Fruit fly (Drosophila melanogaster) Kc167 (cell line): ENCODE results near the gene NetA.

Experiments
- Myc ChIP-seq: fragments of >200 bp; optimal IDR thresholded peaks from 2 replicates; lab custom pipeline; 2017; ENCODE audit warnings: missing external identifiers
- Sin3A ChIP-seq: fragments of >200 bp; optimal IDR thresholded peaks from 2 replicates; lab custom pipeline; 2018; ENCODE audit warnings: missing external identifiers
- h ChIP-seq: fragments of >200 bp; optimal IDR thresholded peaks from 3 replicates; lab custom pipeline; 2018; ENCODE audit warnings: missing external identifiers
- insv ChIP-seq: fragments of >200 bp; optimal IDR thresholded peaks from 3 replicates; lab custom pipeline; 2018; ENCODE audit warnings: missing external identifiers
- psq ChIP-seq: fragments of >200 bp; optimal IDR thresholded peaks from 2 replicates; lab custom pipeline; 2017; ENCODE audit warnings: missing external identifiers
- ttk ChIP-seq: sonication (Bioruptor generic); optimal IDR thresholded peaks from 2 replicates; lab custom pipeline; 2017; ENCODE audit warnings: missing external identifiers

The NetA gene

DNA sequence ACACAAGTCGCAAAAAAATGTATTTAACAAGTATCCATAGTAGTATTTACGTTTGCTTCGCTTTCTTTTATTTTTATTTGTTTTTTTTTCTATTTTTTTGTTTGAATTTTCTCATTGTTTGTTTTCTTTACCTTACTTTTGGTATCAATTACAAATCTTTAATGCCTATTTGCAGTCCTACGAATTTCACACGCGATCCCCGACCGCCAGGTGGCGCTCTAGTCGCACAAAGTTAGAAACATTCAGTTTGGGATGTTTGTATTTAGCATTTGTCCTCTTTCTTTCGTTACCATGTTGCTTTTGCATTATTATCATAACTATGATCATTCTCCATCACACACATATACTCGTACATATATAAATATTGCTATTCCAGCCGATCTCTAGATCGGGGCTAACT, 68.5 kb downstream of the NetA start:
- TF ChIP-seq h (lab: Kevin White, UChicago), result no peak
- TF ChIP-seq ttk, result no peak

DNA sequence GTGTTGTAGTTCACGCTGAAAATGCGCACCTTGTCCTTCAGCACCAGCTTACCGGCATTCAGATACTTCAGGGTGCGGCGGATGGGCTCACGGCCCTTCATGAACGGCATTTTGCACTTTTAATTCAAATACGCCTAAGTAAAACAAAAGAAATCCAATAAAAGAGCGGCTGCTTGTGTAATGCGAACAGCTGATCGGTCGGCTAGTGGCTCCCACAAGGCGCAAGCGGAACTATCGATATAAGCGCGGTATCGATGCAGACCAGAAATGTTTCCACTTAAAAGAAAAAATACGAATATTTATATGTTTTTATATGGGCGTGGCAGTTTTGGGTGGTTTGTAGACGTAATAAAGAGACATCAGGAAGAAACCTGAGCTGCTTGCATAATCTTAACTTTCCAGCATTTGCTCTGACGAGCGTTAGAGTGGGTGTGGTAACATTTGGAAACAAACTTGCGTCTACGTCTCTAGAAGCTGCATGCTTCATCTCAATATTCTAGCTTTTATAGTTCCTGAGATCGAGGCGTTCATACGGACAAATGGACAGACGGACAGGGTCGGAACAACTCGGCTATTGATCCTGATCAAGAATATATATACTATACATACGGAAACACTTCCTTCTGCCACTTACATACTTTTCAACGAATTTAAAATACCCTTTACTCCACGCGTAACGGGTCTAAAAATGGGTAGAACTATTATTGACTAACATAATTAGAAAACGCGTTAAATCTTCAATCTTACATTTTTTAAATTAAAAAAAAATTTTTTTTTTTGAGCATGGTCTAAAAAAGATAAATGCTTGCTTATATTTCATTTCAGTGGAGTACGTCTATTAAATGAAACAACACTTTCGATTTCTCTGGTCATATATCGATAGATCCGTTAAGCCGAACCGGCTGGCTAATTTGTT, 70.7 kb downstream of the NetA start, which contains the start of the genes mRpS25 and nmdyn-D6:
mRpS25 (minus strand) TSS at position 199 of the 916 bp plus-strand sequence.
nmdyn-D6 (plus strand) TSS at position 894 of the 916 bp plus-strand sequence.
- no peak for TF ChIP-seq insv (lab: Kevin White, UChicago)
- TF ChIP-seq Sin3A (lab: Kevin White, UChicago), result no peak
- TF ChIP-seq ttk, result no peak
- TF ChIP-seq psq, result no peak
- TF ChIP-seq Myc (lab: Kevin White, UChicago), result no peak
- TF ChIP-seq h (lab: Kevin White, UChicago), result no peak

DNA sequence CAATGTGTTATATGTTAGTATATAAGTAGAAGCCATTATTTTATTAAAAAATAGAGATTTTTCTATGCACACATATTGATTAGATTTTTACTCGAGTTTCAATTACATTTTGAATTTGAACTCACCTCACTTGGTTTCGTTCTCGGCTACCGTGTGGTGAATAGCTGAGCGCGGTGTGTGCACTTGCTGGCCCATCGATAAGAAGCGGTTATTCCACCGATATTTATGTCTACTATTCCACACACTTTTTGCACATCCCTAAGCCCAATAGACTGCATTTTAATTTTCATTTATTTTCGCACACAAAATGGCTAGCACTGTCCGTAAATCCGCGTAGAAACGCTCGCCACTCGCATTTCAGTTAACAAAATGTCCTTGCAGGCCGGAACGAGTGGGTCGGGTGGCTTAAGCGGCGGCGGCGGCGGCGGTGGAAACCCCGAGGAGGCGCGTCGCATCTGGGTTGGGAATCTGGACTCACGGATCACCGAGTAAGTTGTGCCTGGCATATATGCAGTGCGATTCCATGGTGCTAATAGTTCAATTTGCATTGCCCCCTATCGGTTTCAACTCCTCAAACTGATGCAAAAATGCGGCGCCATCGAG, 73.3 kb downstream of the NetA start, which contains the start of gene CG14414:
CG14414 (plus strand) TSS at position 242 of the 603 bp plus-strand sequence.
- no peak for TF ChIP-seq Sin3A (lab: Kevin White, UChicago)
- TF ChIP-seq insv (lab: Kevin White, UChicago), result no peak
- no peak for TF ChIP-seq h (lab: Kevin White, UChicago)
- no peak for TF ChIP-seq Myc (lab: Kevin White, UChicago)
- no peak for TF ChIP-seq psq
- TF ChIP-seq ttk, result no peak
